Fruit fly (Drosophila melanogaster) whole organism, embryonic: Measurements from ENCODE around the gene RpL8.
A peak's percentile ranks its signal among the peaks of the same experiment; 100 is the strongest.

Source experiments
- Atf6 ChIP-seq: fragments of 200-800 bp; sonication (Bioruptor generic); IDR thresholded peaks from 2 replicates; pipeline ENCODE4 v1.3.6; 2022; ENCODE audit warnings: missing biosample characterization, missing genetic modification characterization
- CG11398 ChIP-seq: fragments of 200-800 bp; sonication (Bioruptor generic); optimal IDR thresholded peaks from 2 replicates; lab custom pipeline; 2016; ENCODE audit warnings: missing biosample characterization, missing genetic modification characterization
- CG12299 ChIP-seq: fragments of 200-800 bp; sonication (Bioruptor generic); optimal IDR thresholded peaks from 2 replicates; lab custom pipeline; 2018; ENCODE audit warnings: missing biosample characterization, mild to moderate bottlenecking, missing genetic modification characterization
- CG12391 ChIP-seq: fragments of 200-800 bp; sonication (Bioruptor generic); optimal IDR thresholded peaks from 3 replicates; lab custom pipeline; 2018; ENCODE audit warnings: missing biosample characterization, mild to moderate bottlenecking, missing genetic modification characterization, moderate library complexity
- CG13894 ChIP-seq: fragments of 200-800 bp; sonication (Bioruptor generic); optimal IDR thresholded peaks from 3 replicates; lab custom pipeline; 2018; ENCODE audit warnings: missing biosample characterization, mild to moderate bottlenecking, missing genetic modification characterization, moderate library complexity
- CG15269 ChIP-seq: fragments of 200-800 bp; sonication (Bioruptor generic); optimal IDR thresholded peaks from 2 replicates; lab custom pipeline; 2018; ENCODE audit warnings: missing biosample characterization, mild to moderate bottlenecking, missing genetic modification characterization, moderate library complexity
- CG16815 ChIP-seq: fragments of 200-800 bp; sonication (Bioruptor generic); optimal IDR thresholded peaks from 3 replicates; lab custom pipeline; 2017; ENCODE audit warnings: missing biosample characterization, mild to moderate bottlenecking, missing genetic modification characterization
- CG17186 ChIP-seq: fragments of 200-800 bp; sonication (Bioruptor generic); optimal IDR thresholded peaks from 3 replicates; lab custom pipeline; 2017; ENCODE audit warnings: missing biosample characterization, missing genetic modification reagents, missing genetic modification characterization
- CG17568 ChIP-seq: fragments of 200-800 bp; sonication (Bioruptor generic); optimal IDR thresholded peaks from 2 replicates; lab custom pipeline; 2018; ENCODE audit warnings: missing biosample characterization, mild to moderate bottlenecking, missing genetic modification characterization, moderate library complexity
- CG2199 ChIP-seq: fragments of 200-800 bp; sonication (Bioruptor generic); IDR thresholded peaks from 3 replicates; pipeline ENCODE4 v1.3.6; 2022; ENCODE audit warnings: missing biosample characterization, missing genetic modification characterization
- CG3163 ChIP-seq: fragments of 200-800 bp; sonication (Bioruptor generic); optimal IDR thresholded peaks from 3 replicates; lab custom pipeline; 2016; ENCODE audit warnings: missing biosample characterization, missing genetic modification characterization
- CG32772 ChIP-seq: fragments of 200-800 bp; sonication (Bioruptor generic); IDR thresholded peaks from 2 replicates; pipeline ENCODE4 v1.3.6; 2022; ENCODE audit warnings: missing biosample characterization, missing genetic modification characterization
- CG3838 ChIP-seq: fragments of 200-800 bp; sonication (Bioruptor generic); optimal IDR thresholded peaks from 3 replicates; lab custom pipeline; 2016; ENCODE audit warnings: missing biosample characterization, missing genetic modification characterization
- CG6854 ChIP-seq: fragments of 200-800 bp; sonication (Bioruptor generic); optimal IDR thresholded peaks from 3 replicates; lab custom pipeline; 2017; ENCODE audit warnings: missing biosample characterization, mild to moderate bottlenecking, missing genetic modification characterization
- CG7745 ChIP-seq: fragments of 200-800 bp; sonication (Bioruptor generic); optimal IDR thresholded peaks from 2 replicates; lab custom pipeline; 2018; ENCODE audit warnings: missing biosample characterization, mild to moderate bottlenecking, missing genetic modification characterization, moderate library complexity
- CG8089 ChIP-seq: fragments of 200-800 bp; sonication (Bioruptor generic); optimal IDR thresholded peaks from 3 replicates; lab custom pipeline; 2016; ENCODE audit warnings: missing biosample characterization, missing genetic modification characterization
- CG8924 ChIP-seq: fragments of 200-800 bp; optimal IDR thresholded peaks from 3 replicates; lab custom pipeline; 2019; ENCODE audit warnings: missing biosample characterization, mild to moderate bottlenecking, missing genetic modification characterization, moderate library complexity
- CG9727 ChIP-seq: fragments of 200-800 bp; sonication (Bioruptor generic); optimal IDR thresholded peaks from 3 replicates; lab custom pipeline; 2017; ENCODE audit warnings: missing biosample characterization, mild to moderate bottlenecking, missing genetic modification characterization
- ERR ChIP-seq: fragments of 200-800 bp; sonication (Bioruptor generic); optimal IDR thresholded peaks from 2 replicates; lab custom pipeline; 2016; ENCODE audit warnings: missing biosample characterization, missing genetic modification characterization
- Ets97D ChIP-seq: fragments of 200-800 bp; sonication (Bioruptor generic); optimal IDR thresholded peaks from 3 replicates; lab custom pipeline; 2016; ENCODE audit warnings: missing biosample characterization, missing genetic modification characterization
- Gug ChIP-seq: fragments of 200-800 bp; sonication (Bioruptor generic); IDR thresholded peaks from 4 replicates; pipeline ENCODE4 v1.3.6; 2022; ENCODE audit warnings: missing biosample characterization, missing genetic modification characterization
- H15 ChIP-seq: fragments of 200-800 bp; sonication (Bioruptor generic); IDR thresholded peaks from 3 replicates; pipeline ENCODE4 v1.3.6; 2022; ENCODE audit warnings: missing biosample characterization, missing genetic modification characterization
- HLHmδ ChIP-seq: fragments of 200-800 bp; sonication (Bioruptor generic); optimal IDR thresholded peaks from 2 replicates; lab custom pipeline; 2018; ENCODE audit warnings: missing biosample characterization, mild to moderate bottlenecking, missing genetic modification characterization, moderate library complexity
- HmgD ChIP-seq: fragments of 200-800 bp; sonication (Bioruptor generic); optimal IDR thresholded peaks from 3 replicates; lab custom pipeline; 2016; ENCODE audit warnings: missing biosample characterization, missing genetic modification characterization
- Hr51 ChIP-seq, 2 experiments: fragments of 200-800 bp; sonication (Bioruptor generic); optimal IDR thresholded peaks; 2 replicates in 1 of 2; 3 replicates in 1 of 2; lab custom pipeline; 2016 to 2018; ENCODE audit warnings: missing biosample characterization in 2 of 2, missing genetic modification characterization in 2 of 2, mild to moderate bottlenecking in 1 of 2, moderate library complexity in 1 of 2
- Hsf ChIP-seq: fragments of 200-800 bp; sonication (Bioruptor generic); optimal IDR thresholded peaks from 3 replicates; lab custom pipeline; 2016; ENCODE audit warnings: missing biosample characterization, missing genetic modification characterization
- Lhr ChIP-seq: fragments of 200-800 bp; sonication (Bioruptor generic); optimal IDR thresholded peaks from 3 replicates; lab custom pipeline; 2017; ENCODE audit warnings: mild to moderate bottlenecking, missing biosample characterization, missing genetic modification reagents, missing genetic modification characterization
- Mad ChIP-seq: fragments of 200-800 bp; sonication (Bioruptor generic); optimal IDR thresholded peaks from 2 replicates; lab custom pipeline; 2016; ENCODE audit warnings: missing biosample characterization, missing genetic modification characterization
- Ptx1 ChIP-seq: fragments of 200-800 bp; sonication (Bioruptor generic); IDR thresholded peaks from 2 replicates; pipeline ENCODE4 v1.3.6; 2022; ENCODE audit warnings: missing biosample characterization, missing genetic modification characterization
- Spps ChIP-seq: fragments of 200-800 bp; sonication (Bioruptor generic); optimal IDR thresholded peaks from 2 replicates; lab custom pipeline; 2018; ENCODE audit warnings: missing biosample characterization, mild to moderate bottlenecking, missing genetic modification characterization
- cg ChIP-seq: fragments of 200-800 bp; sonication (Bioruptor generic); optimal IDR thresholded peaks from 3 replicates; lab custom pipeline; 2019; ENCODE audit warnings: missing biosample characterization, mild to moderate bottlenecking, missing genetic modification characterization, moderate library complexity
- croc ChIP-seq: fragments of 200-800 bp; sonication (Bioruptor generic); conservative IDR thresholded peaks from 3 replicates; pipeline ENCODE4 v1.3.6; 2022; ENCODE audit warnings: missing biosample characterization, missing genetic modification characterization
- dmrt11E ChIP-seq: fragments of 200-800 bp; sonication (Bioruptor generic); optimal IDR thresholded peaks from 3 replicates; lab custom pipeline; 2018; ENCODE audit warnings: missing biosample characterization, mild to moderate bottlenecking, missing genetic modification characterization, moderate library complexity
- en ChIP-seq: fragments of 200-800 bp; sonication (Bioruptor generic); optimal IDR thresholded peaks from 2 replicates; lab custom pipeline; 2016; ENCODE audit warnings: missing biosample characterization, missing genetic modification characterization
- fd102C ChIP-seq: fragments of 200-800 bp; sonication (Bioruptor generic); optimal IDR thresholded peaks from 2 replicates; lab custom pipeline; 2018; ENCODE audit warnings: missing biosample characterization, mild to moderate bottlenecking, missing genetic modification characterization, moderate library complexity
- grn ChIP-seq: fragments of 200-800 bp; sonication (Bioruptor generic); optimal IDR thresholded peaks from 3 replicates; lab custom pipeline; 2017; ENCODE audit warnings: missing biosample characterization, missing genetic modification characterization
- hkb ChIP-seq, 2 experiments: fragments of 200-800 bp in 1 of 2; fragments of >200 bp in 1 of 2; sonication (Bioruptor generic) in 1 of 2; IDR thresholded peaks in 1 of 2; optimal IDR thresholded peaks in 1 of 2; 2 replicates each; pipeline versions ENCODE4 v1.3.6 to Lab custom; 2017 to 2022; ENCODE audit warnings: missing biosample characterization in 1 of 2, missing genetic modification characterization in 1 of 2
- ken ChIP-seq: fragments of 200-800 bp; sonication (Bioruptor generic); IDR thresholded peaks from 3 replicates; pipeline ENCODE4 v1.3.6; 2022; ENCODE audit warnings: missing biosample characterization, missing genetic modification characterization
- klu ChIP-seq: fragments of 200-800 bp; sonication (Bioruptor generic); IDR thresholded peaks from 2 replicates; pipeline ENCODE4 v1.3.6; 2022; ENCODE audit warnings: missing biosample characterization, missing genetic modification characterization
- lov ChIP-seq, 2 experiments: fragments of 200-800 bp in 1 of 2; fragments of >200 bp in 1 of 2; sonication (Bioruptor generic) in 1 of 2; IDR thresholded peaks in 1 of 2; optimal IDR thresholded peaks in 1 of 2; 2 replicates in 1 of 2; 3 replicates in 1 of 2; pipeline versions ENCODE4 v1.3.6 to Lab custom; 2017 to 2022; ENCODE audit warnings: missing biosample characterization in 1 of 2, missing genetic modification characterization in 1 of 2
- mld ChIP-seq: fragments of 200-800 bp; sonication (Bioruptor generic); IDR thresholded peaks from 3 replicates; pipeline ENCODE4 v1.3.6; 2022; ENCODE audit warnings: missing biosample characterization, missing genetic modification characterization; ENCODE audit not compliant: partially characterized antibody
- nom ChIP-seq: fragments of 200-800 bp; sonication (Bioruptor generic); optimal IDR thresholded peaks from 2 replicates; lab custom pipeline; 2017; ENCODE audit warnings: missing biosample characterization, missing genetic modification characterization, mild to moderate bottlenecking, moderate library complexity, missing genetic modification reagents
- oc ChIP-seq: fragments of 200-800 bp; sonication (Bioruptor generic); optimal IDR thresholded peaks from 2 replicates; lab custom pipeline; 2018; ENCODE audit warnings: missing biosample characterization, mild to moderate bottlenecking, missing genetic modification characterization, moderate library complexity
- ro ChIP-seq: fragments of 200-800 bp; sonication (Bioruptor generic); IDR thresholded peaks from 2 replicates; pipeline ENCODE4 v1.3.6; 2022; ENCODE audit warnings: missing biosample characterization, missing genetic modification characterization
- scrt ChIP-seq: fragments of 200-800 bp; sonication (Bioruptor generic); optimal IDR thresholded peaks from 2 replicates; lab custom pipeline; 2018; ENCODE audit warnings: missing biosample characterization, mild to moderate bottlenecking, missing genetic modification characterization, moderate library complexity
- shn ChIP-seq: fragments of 200-800 bp; sonication (Bioruptor generic); optimal IDR thresholded peaks from 3 replicates; lab custom pipeline; 2016; ENCODE audit warnings: missing biosample characterization, missing genetic modification characterization
- stc ChIP-seq: fragments of 200-800 bp; sonication (Bioruptor generic); IDR thresholded peaks from 2 replicates; pipeline ENCODE4 v1.3.6; 2022; ENCODE audit warnings: missing biosample characterization, missing genetic modification characterization
- sug ChIP-seq: fragments of 200-800 bp; optimal IDR thresholded peaks from 2 replicates; lab custom pipeline; 2019; ENCODE audit warnings: missing biosample characterization, mild to moderate bottlenecking, missing genetic modification characterization, moderate library complexity
- trh ChIP-seq: fragments of 200-800 bp; sonication (Bioruptor generic); optimal IDR thresholded peaks from 2 replicates; lab custom pipeline; 2016; ENCODE audit warnings: missing biosample characterization, missing genetic modification characterization

RpL8 gene

dm6 chr3L:2578737-2579136 is 8.5 kb upstream of the RpL8 start (continued):
- TF ChIP-seq sug (tag; lab: Kevin White, UChicago) (peak; percentile 22), scrt (GFP tag; lab: Kevin White, UChicago) (peak; percentile 45), cg (no peak), stc (GFP tag; lab: Robert Waterston, UW) (0 out of 2 replicates have a peak, but pooled peaks have one; percentile 38), Mad (peak; percentile 47), Hsf (peak; percentile 69), lov (optimal IDR thresholded peaks at IDR 0.05; lab: Kevin White, UChicago) (no peak), lov (GFP tag; IDR thresholded peaks at IDR 0.05; lab: Robert Waterston, UW) (no peak), HmgD (no peak), grn (GFP tag; lab: Kevin White, UChicago) (no peak), CG32772 (GFP tag; lab: Robert Waterston, UW) (peak; percentile 46; the same call in 1 of the 2 replicates), CG16815 (peak; percentile 42), mld (no peak), en (GFP tag; lab: Kevin White, UChicago) (no peak), CG2199 (0 out of 3 replicates have a peak, but pooled peaks have one; percentile 50), Ets97D (GFP tag; lab: Kevin White, UChicago) (peak; percentile 24), CG12299 (tag; lab: Kevin White, UChicago) (no peak), CG15269 (tag; lab: Kevin White, UChicago) (peak; percentile 71), CG6854 (GFP tag; lab: Kevin White, UChicago) (no peak), trh (GFP tag; lab: Kevin White, UChicago) (no peak), CG7745 (tag; lab: Kevin White, UChicago) (no peak), croc (GFP tag; lab: Robert Waterston, UW) (peak; percentile 63), Ptx1 (GFP tag; lab: Robert Waterston, UW) (peak; percentile 66), Lhr (peak; percentile 18), CG9727 (GFP tag; lab: Kevin White, UChicago) (peak; percentile 59), CG13894 (peak; percentile 23), nom (no peak), Spps (peak; percentile 60), ERR (GFP tag; lab: Kevin White, UChicago) (peak; percentile 10), dmrt11E (tag; lab: Kevin White, UChicago) (peak; percentile 69), shn (GFP tag; lab: Kevin White, UChicago) (no peak), hkb (optimal IDR thresholded peaks at IDR 0.05; lab: Kevin White, UChicago) (no peak), hkb (GFP tag; IDR thresholded peaks at IDR 0.05; lab: Robert Waterston, UW) (peak; percentile 65), CG12391 (peak; percentile 70), CG3838 (GFP tag; lab: Kevin White, UChicago) (no peak), ro (GFP tag; lab: Robert Waterston, UW) (peak; percentile 38; the same call in 1 of the 2 replicates), CG8089 (GFP tag; lab: Kevin White, UChicago) (peak; percentile 29), H15 (GFP tag; lab: Robert Waterston, UW) (peak; percentile 47; the same call in 1 of the 3 replicates), Hr51 (GFP tag; optimal IDR thresholded peaks at IDR 0.05; lab: Kevin White, UChicago) (peak; percentile 14 to 63), CG11398 (peak; percentile 44), HLHmδ (GFP tag; lab: Kevin White, UChicago) (no peak), klu (no peak; the same call in 1 of the 2 replicates), oc (tag; lab: Kevin White, UChicago) (peak; percentile 60), fd102C (GFP tag; lab: Kevin White, UChicago) (no peak), CG8924 (tag; lab: Kevin White, UChicago) (peak; percentile 66), Gug (peak; percentile 40; the same call in 2 of the 4 replicates), CG17186 (GFP tag; lab: Kevin White, UChicago) (no peak), ken (GFP tag; lab: Robert Waterston, UW) (peak; percentile 8; the same call in 1 of the 3 replicates), CG17568 (GFP tag; lab: Kevin White, UChicago) (peak; percentile 49), CG3163 (GFP tag; lab: Kevin White, UChicago) (peak; percentile 22), Atf6 (GFP tag; lab: Robert Waterston, UW) (peak; percentile 45)
